Fruit fly (Drosophila melanogaster) whole organism, embryonic: ENCODE results near the gene Est-Q.

Experiments
- Aef1 ChIP-seq: fragments of 200-800 bp; sonication (Bioruptor generic); IDR thresholded peaks from 3 replicates; pipeline ENCODE4 v1.3.6; 2022; ENCODE audit warnings: missing biosample characterization, missing genetic modification characterization
- Antp ChIP-seq: fragments of 200-800 bp; sonication (Bioruptor generic); optimal IDR thresholded peaks from 3 replicates; lab custom pipeline; 2016; ENCODE audit warnings: missing biosample characterization, missing genetic modification characterization
- Atf3 ChIP-seq: fragments of 200-800 bp; sonication (Bioruptor generic); optimal IDR thresholded peaks from 3 replicates; lab custom pipeline; 2016; ENCODE audit warnings: missing biosample characterization, missing genetic modification characterization
- B-H2 ChIP-seq: fragments of 200-800 bp; sonication (Bioruptor generic); optimal IDR thresholded peaks from 2 replicates; lab custom pipeline; 2018; ENCODE audit warnings: missing biosample characterization, mild to moderate bottlenecking, missing genetic modification characterization
- C15 ChIP-seq: fragments of 200-800 bp; sonication (Bioruptor generic); IDR thresholded peaks from 3 replicates; pipeline ENCODE4 v1.3.6; 2022; ENCODE audit warnings: missing biosample characterization, missing genetic modification characterization
- CG10267 ChIP-seq: fragments of 200-800 bp; sonication (Bioruptor generic); optimal IDR thresholded peaks from 2 replicates; lab custom pipeline; 2018; ENCODE audit warnings: missing biosample characterization, mild to moderate bottlenecking, missing genetic modification characterization, moderate library complexity
- CG10366 ChIP-seq: fragments of 200-800 bp; sonication (Bioruptor generic); IDR thresholded peaks from 2 replicates; pipeline ENCODE4 v1.3.6; 2022; ENCODE audit warnings: missing biosample characterization, missing genetic modification characterization
- CG11398 ChIP-seq: fragments of 200-800 bp; sonication (Bioruptor generic); optimal IDR thresholded peaks from 2 replicates; lab custom pipeline; 2016; ENCODE audit warnings: missing biosample characterization, missing genetic modification characterization
- CG11695 ChIP-seq: fragments of 200-800 bp; sonication (Bioruptor generic); IDR thresholded peaks from 3 replicates; pipeline ENCODE4 v1.3.6; 2022; ENCODE audit warnings: missing biosample characterization, missing genetic modification characterization
- CG11696 ChIP-seq: fragments of 200-800 bp; sonication (Bioruptor generic); IDR thresholded peaks from 2 replicates; pipeline ENCODE4 v1.3.6; 2022; ENCODE audit warnings: missing biosample characterization, missing genetic modification characterization
- CG13287 ChIP-seq: fragments of 200-800 bp; sonication (Bioruptor generic); IDR thresholded peaks from 2 replicates; pipeline ENCODE4 v1.3.6; 2022; ENCODE audit warnings: missing biosample characterization, missing genetic modification characterization; ENCODE audit not compliant: partially characterized antibody
- CG13775 ChIP-seq: fragments of 200-800 bp; sonication (Bioruptor generic); optimal IDR thresholded peaks from 3 replicates; lab custom pipeline; 2017; ENCODE audit warnings: missing biosample characterization, mild to moderate bottlenecking, missing genetic modification characterization
- CG14014 ChIP-seq: fragments of 200-800 bp; sonication (Bioruptor generic); IDR thresholded peaks from 2 replicates; pipeline ENCODE4 v1.3.6; 2022; ENCODE audit warnings: missing biosample characterization, missing genetic modification characterization
- CG15479 ChIP-seq: fragments of 200-800 bp; sonication (Bioruptor generic); optimal IDR thresholded peaks from 3 replicates; lab custom pipeline; 2019; ENCODE audit warnings: missing biosample characterization, mild to moderate bottlenecking, missing genetic modification characterization, moderate library complexity
- CG17385 ChIP-seq: fragments of 200-800 bp; sonication (Bioruptor generic); optimal IDR thresholded peaks from 3 replicates; lab custom pipeline; 2018; ENCODE audit warnings: missing biosample characterization, mild to moderate bottlenecking, missing genetic modification characterization
- CG17912 ChIP-seq: fragments of 200-800 bp; sonication (Bioruptor generic); optimal IDR thresholded peaks from 2 replicates; lab custom pipeline; 2018; ENCODE audit warnings: missing biosample characterization, mild to moderate bottlenecking, missing genetic modification characterization
- CG18619 ChIP-seq: fragments of 200-800 bp; sonication (Bioruptor generic); optimal IDR thresholded peaks from 3 replicates; lab custom pipeline; 2017; ENCODE audit warnings: missing biosample characterization, mild to moderate bottlenecking, missing genetic modification characterization
- CG6813 ChIP-seq: fragments of 200-800 bp; sonication (Bioruptor generic); optimal IDR thresholded peaks from 2 replicates; lab custom pipeline; 2017; ENCODE audit warnings: missing biosample characterization, missing genetic modification characterization, mild to moderate bottlenecking, moderate library complexity, missing genetic modification reagents
- CG7963 ChIP-seq: fragments of 200-800 bp; sonication (Bioruptor generic); IDR thresholded peaks from 3 replicates; pipeline ENCODE4 v1.3.6; 2022; ENCODE audit warnings: missing biosample characterization, missing genetic modification characterization; ENCODE audit not compliant: partially characterized antibody
- CG8478 ChIP-seq: fragments of >200 bp; optimal IDR thresholded peaks from 2 replicates; lab custom pipeline; 2018
- D ChIP-seq, 2 experiments: fragments of 200-800 bp in 1 of 2; fragments of >200 bp in 1 of 2; sonication (Bioruptor generic) in 1 of 2; optimal IDR thresholded peaks; 2 replicates in 1 of 2; 3 replicates in 1 of 2; lab custom pipeline; 2017; ENCODE audit warnings: mild to moderate bottlenecking in 1 of 2, missing biosample characterization in 1 of 2, missing genetic modification characterization in 1 of 2, missing genetic modification reagents in 1 of 2
- Ets97D ChIP-seq: fragments of 200-800 bp; sonication (Bioruptor generic); optimal IDR thresholded peaks from 3 replicates; lab custom pipeline; 2016; ENCODE audit warnings: missing biosample characterization, missing genetic modification characterization
- Lim3 ChIP-seq: fragments of 200-800 bp; sonication (Bioruptor generic); IDR thresholded peaks from 2 replicates; pipeline ENCODE4 v1.3.6; 2022; ENCODE audit warnings: missing biosample characterization, missing genetic modification characterization
- Mes4 ChIP-seq: fragments of 200-800 bp; sonication (Bioruptor generic); optimal IDR thresholded peaks from 2 replicates; lab custom pipeline; 2016; ENCODE audit warnings: missing biosample characterization, missing genetic modification characterization
- Mrtf ChIP-seq: fragments of 200-800 bp; sonication (Bioruptor generic); IDR thresholded peaks from 3 replicates; pipeline ENCODE4 v1.3.6; 2022; ENCODE audit warnings: missing biosample characterization, missing genetic modification characterization
- Nf-YA ChIP-seq: fragments of 200-800 bp; sonication (Bioruptor generic); IDR thresholded peaks from 2 replicates; pipeline ENCODE4 v1.3.6; 2022; ENCODE audit warnings: missing biosample characterization, missing genetic modification characterization
- Oli ChIP-seq: fragments of 200-800 bp; sonication (Bioruptor generic); optimal IDR thresholded peaks from 2 replicates; lab custom pipeline; 2018; ENCODE audit warnings: missing biosample characterization, mild to moderate bottlenecking, missing genetic modification characterization, moderate library complexity
- Ptx1 ChIP-seq: fragments of 200-800 bp; sonication (Bioruptor generic); IDR thresholded peaks from 2 replicates; pipeline ENCODE4 v1.3.6; 2022; ENCODE audit warnings: missing biosample characterization, missing genetic modification characterization
- Six4 ChIP-seq: fragments of 200-800 bp; sonication (Bioruptor generic); optimal IDR thresholded peaks from 2 replicates; lab custom pipeline; 2016; ENCODE audit warnings: missing biosample characterization, missing genetic modification characterization
- ara ChIP-seq: fragments of 200-800 bp; sonication (Bioruptor generic); IDR thresholded peaks from 2 replicates; pipeline ENCODE4 v1.3.6; 2022; ENCODE audit warnings: missing biosample characterization, missing genetic modification characterization
- bab2 ChIP-seq: fragments of 200-800 bp; sonication (Bioruptor generic); optimal IDR thresholded peaks from 2 replicates; lab custom pipeline; 2016; ENCODE audit warnings: missing biosample characterization, missing genetic modification characterization
- cato ChIP-seq: fragments of 200-800 bp; sonication (Bioruptor generic); optimal IDR thresholded peaks from 2 replicates; lab custom pipeline; 2016; ENCODE audit warnings: missing biosample characterization, missing genetic modification characterization, borderline replicate concordance
- cg ChIP-seq: fragments of 200-800 bp; sonication (Bioruptor generic); optimal IDR thresholded peaks from 3 replicates; lab custom pipeline; 2019; ENCODE audit warnings: missing biosample characterization, mild to moderate bottlenecking, missing genetic modification characterization, moderate library complexity
- crp ChIP-seq, 2 experiments: fragments of 200-800 bp; sonication (Bioruptor generic); optimal IDR thresholded peaks; 2 replicates in 1 of 2; 3 replicates in 1 of 2; lab custom pipeline; 2017; ENCODE audit warnings: missing biosample characterization in 2 of 2, missing genetic modification characterization in 2 of 2, mild to moderate bottlenecking in 1 of 2, moderate library complexity in 1 of 2
- ems ChIP-seq: fragments of 200-800 bp; sonication (Bioruptor generic); optimal IDR thresholded peaks from 3 replicates; lab custom pipeline; 2016; ENCODE audit warnings: missing biosample characterization, missing genetic modification characterization
- esg ChIP-seq: fragments of 200-800 bp; sonication (Bioruptor generic); conservative IDR thresholded peaks from 2 replicates; pipeline ENCODE4 v1.3.6; 2022; ENCODE audit warnings: missing biosample characterization, missing genetic modification characterization
- fd3F ChIP-seq: fragments of 200-800 bp; sonication (Bioruptor generic); optimal IDR thresholded peaks from 2 replicates; lab custom pipeline; 2018; ENCODE audit warnings: missing biosample characterization, mild to moderate bottlenecking, missing genetic modification characterization, moderate library complexity
- fru ChIP-seq: fragments of >200 bp; optimal IDR thresholded peaks from 2 replicates; lab custom pipeline; 2017
- ftz-f1 ChIP-seq: fragments of 200-800 bp; sonication (Bioruptor generic); optimal IDR thresholded peaks from 2 replicates; lab custom pipeline; 2016; ENCODE audit warnings: missing biosample characterization, missing genetic modification characterization
- h ChIP-seq: fragments of >200 bp; optimal IDR thresholded peaks from 2 replicates; lab custom pipeline; 2017
- hbn ChIP-seq: fragments of 200-800 bp; sonication (Bioruptor generic); IDR thresholded peaks from 2 replicates; pipeline ENCODE4 v1.3.6; 2022; ENCODE audit warnings: missing biosample characterization, missing genetic modification characterization; ENCODE audit not compliant: partially characterized antibody
- her ChIP-seq: fragments of 200-800 bp; sonication (Bioruptor generic); optimal IDR thresholded peaks from 2 replicates; lab custom pipeline; 2016; ENCODE audit warnings: missing biosample characterization, missing genetic modification characterization
- lbe ChIP-seq: fragments of 200-800 bp; sonication (Bioruptor generic); optimal IDR thresholded peaks from 2 replicates; lab custom pipeline; 2016; ENCODE audit warnings: missing biosample characterization, mild to moderate bottlenecking, missing genetic modification characterization
- lola ChIP-seq, 3 experiments: fragments of >200 bp in 2 of 3; fragments of 200-800 bp in 1 of 3; sonication (Bioruptor generic) in 1 of 3; optimal IDR thresholded peaks; 2 replicates each; lab custom pipeline; 2017 to 2019; ENCODE audit warnings: missing biosample characterization in 3 of 3, missing genetic modification characterization in 3 of 3, mild to moderate bottlenecking in 1 of 3, moderate library complexity in 1 of 3
- nerfin-1 ChIP-seq: fragments of 200-800 bp; sonication (Bioruptor generic); optimal IDR thresholded peaks from 3 replicates; lab custom pipeline; 2019; ENCODE audit warnings: missing biosample characterization, mild to moderate bottlenecking, missing genetic modification characterization, moderate library complexity
- pb ChIP-seq: fragments of 200-800 bp; sonication (Bioruptor generic); optimal IDR thresholded peaks from 3 replicates; lab custom pipeline; 2016; ENCODE audit warnings: missing biosample characterization, missing genetic modification characterization
- salm ChIP-seq: fragments of 200-800 bp; sonication (Bioruptor generic); optimal IDR thresholded peaks from 2 replicates; lab custom pipeline; 2018; ENCODE audit warnings: missing biosample characterization, mild to moderate bottlenecking, missing genetic modification characterization
- sens-2 ChIP-seq: fragments of 200-800 bp; sonication (Bioruptor generic); IDR thresholded peaks from 2 replicates; pipeline ENCODE4 v1.3.6; 2022; ENCODE audit warnings: missing biosample characterization, missing genetic modification characterization
- seq ChIP-seq: fragments of 200-800 bp; sonication (Bioruptor generic); IDR thresholded peaks from 2 replicates; pipeline ENCODE4 v1.3.6; 2022; ENCODE audit warnings: missing biosample characterization, missing genetic modification characterization
- ssp ChIP-seq: fragments of 200-800 bp; sonication (Bioruptor generic); IDR thresholded peaks from 2 replicates; pipeline ENCODE4 v1.3.6; 2022; ENCODE audit warnings: missing biosample characterization, missing genetic modification characterization
- tin ChIP-seq: fragments of 200-800 bp; sonication (Bioruptor generic); optimal IDR thresholded peaks from 3 replicates; lab custom pipeline; 2016; ENCODE audit warnings: missing biosample characterization, missing genetic modification characterization
- tio ChIP-seq: fragments of 200-800 bp; sonication (Bioruptor generic); optimal IDR thresholded peaks from 2 replicates; lab custom pipeline; 2017; ENCODE audit warnings: missing biosample characterization, missing genetic modification characterization, inconsistent platforms
- wdn ChIP-seq: fragments of 200-800 bp; sonication (Bioruptor generic); IDR thresholded peaks from 2 replicates; pipeline ENCODE4 v1.3.6; 2022; ENCODE audit warnings: missing biosample characterization, missing genetic modification characterization

Gene Est-Q

dm6 chr3L:21483837-21484236 is 17.4 kb upstream of the Est-Q start (continued):
- no peak for TF ChIP-seq Oli (tag; lab: Kevin White, UChicago)
- peak; percentile 31 for TF ChIP-seq tin (GFP tag; lab: Kevin White, UChicago)
- peak; percentile 5 for TF ChIP-seq CG8478 (lab: Kevin White, UChicago)
- TF ChIP-seq CG17912 (GFP tag; lab: Kevin White, UChicago) = peak; percentile 54
- no peak for TF ChIP-seq crp (GFP tag; optimal IDR thresholded peaks at IDR 0.05; lab: Kevin White, UChicago)
- peak; percentile 40 for TF ChIP-seq her (GFP tag; lab: Kevin White, UChicago)
- TF ChIP-seq lbe = no peak
- TF ChIP-seq CG10267 (tag; lab: Kevin White, UChicago) = peak; percentile 79
- TF ChIP-seq seq (GFP tag; lab: Robert Waterston, UW) = no peak
- TF ChIP-seq nerfin-1 (tag; lab: Kevin White, UChicago) = no peak
- TF ChIP-seq CG6813 (GFP tag; lab: Kevin White, UChicago) = no peak
- peak; percentile 50 for TF ChIP-seq B-H2 (GFP tag; lab: Kevin White, UChicago)
- no peak for TF ChIP-seq CG11695
- TF ChIP-seq lola (GFP tag; optimal IDR thresholded peaks at IDR 0.05; lab: Kevin White, UChicago) = peak in 1 of 3 experiments; percentile 6
- TF ChIP-seq Six4 (GFP tag; lab: Kevin White, UChicago) = no peak
- no peak for TF ChIP-seq CG14014
- TF ChIP-seq h = no peak
- no peak for TF ChIP-seq ftz-f1 (GFP tag; lab: Kevin White, UChicago)
- TF ChIP-seq C15 (GFP tag; lab: Robert Waterston, UW) = no peak
- no peak for TF ChIP-seq pb (GFP tag; lab: Kevin White, UChicago)
- TF ChIP-seq Mes4 (GFP tag; lab: Kevin White, UChicago) = no peak
- peak; percentile 60 for TF ChIP-seq CG13287 (GFP tag; lab: Robert Waterston, UW)
- no peak for TF ChIP-seq Lim3 (GFP tag; lab: Robert Waterston, UW)
- TF ChIP-seq CG10366 (GFP tag; lab: Robert Waterston, UW) = no peak
- peak; percentile 17 for TF ChIP-seq bab2
- no peak for TF ChIP-seq CG7963
- no peak for TF ChIP-seq fd3F (GFP tag; lab: Kevin White, UChicago)
- TF ChIP-seq CG11696 (GFP tag; lab: Robert Waterston, UW) = no peak
- TF ChIP-seq CG11398 (GFP tag; lab: Kevin White, UChicago) = no peak
- TF ChIP-seq Antp (GFP tag; lab: Kevin White, UChicago) = no peak
- TF ChIP-seq tio (GFP tag; lab: Kevin White, UChicago) = no peak
- TF ChIP-seq Mrtf (GFP tag; lab: Robert Waterston, UW) = no peak
- TF ChIP-seq salm (tag; lab: Kevin White, UChicago) = no peak
- TF ChIP-seq fru (lab: Kevin White, UChicago) = no peak
- no peak for TF ChIP-seq ssp (GFP tag; lab: Robert Waterston, UW)
- no peak for TF ChIP-seq CG13775
- TF ChIP-seq Ptx1 (GFP tag; lab: Robert Waterston, UW) = no peak
- TF ChIP-seq esg (GFP tag; lab: Robert Waterston, UW) = no peak
- TF ChIP-seq wdn (GFP tag; lab: Robert Waterston, UW) = no peak
- TF ChIP-seq ara (GFP tag; lab: Robert Waterston, UW) = no peak
- no peak for TF ChIP-seq cato (GFP tag; lab: Kevin White, UChicago)
- TF ChIP-seq sens-2 (GFP tag; lab: Robert Waterston, UW) = no peak
- TF ChIP-seq hbn (GFP tag; lab: Robert Waterston, UW) = no peak
- no peak for TF ChIP-seq CG17385 (GFP tag; lab: Kevin White, UChicago)
- TF ChIP-seq CG18619 = no peak
- peak; percentile 83 for TF ChIP-seq Ets97D (GFP tag; lab: Kevin White, UChicago)
- no peak for TF ChIP-seq cg
- no peak for TF ChIP-seq ems (GFP tag; lab: Kevin White, UChicago)
- no peak for TF ChIP-seq Atf3 (GFP tag; lab: Kevin White, UChicago)
- TF ChIP-seq CG15479 = no peak
- TF ChIP-seq Nf-YA (GFP tag; lab: Robert Waterston, UW) = no peak
- no peak for TF ChIP-seq Aef1
- no peak for TF ChIP-seq D (optimal IDR thresholded peaks at IDR 0.05; lab: Kevin White, UChicago)
- TF ChIP-seq D (GFP tag; optimal IDR thresholded peaks at IDR 0.05; lab: Kevin White, UChicago) = no peak
